Worm (Caenorhabditis elegans) whole organism, L3 larva: ENCODE results near the gene Y73B6BL.47.

ENCODE experiments used
- aly-2 ChIP-seq: fragments of 150-350 bp; optimal IDR thresholded peaks from 2 replicates; lab custom pipeline; 2014; ENCODE audit warnings: missing biosample characterization, missing genetic modification characterization
- ceh-28 ChIP-seq: fragments of 150-350 bp; optimal IDR thresholded peaks from 2 replicates; lab custom pipeline; 2014; ENCODE audit warnings: missing biosample characterization, missing genetic modification reagents, missing genetic modification characterization
- ceh-82 ChIP-seq: fragments of 150-350 bp; optimal IDR thresholded peaks from 2 replicates; lab custom pipeline; 2014; ENCODE audit warnings: missing biosample characterization, missing genetic modification characterization
- ceh-9 ChIP-seq: sonication (generic microtip); optimal IDR thresholded peaks from 2 replicates; lab custom pipeline; 2018; ENCODE audit warnings: missing biosample characterization, missing genetic modification characterization
- egl-27 ChIP-seq: sonication (generic microtip); optimal IDR thresholded peaks from 4 replicates; lab custom pipeline; 2017; ENCODE audit warnings: missing biosample characterization, missing genetic modification reagents, missing genetic modification characterization
- egl-5 ChIP-seq: fragments of 150-350 bp; optimal IDR thresholded peaks from 2 replicates; lab custom pipeline; 2017; ENCODE audit warnings: missing biosample characterization, missing genetic modification reagents, missing genetic modification characterization, inconsistent platforms
- elt-1 ChIP-seq: fragments of 150-350 bp; optimal IDR thresholded peaks from 2 replicates; lab custom pipeline; 2014; ENCODE audit warnings: missing biosample characterization, missing genetic modification characterization
- elt-2 ChIP-seq: sonication (generic microtip); optimal IDR thresholded peaks from 2 replicates; lab custom pipeline; 2016; ENCODE audit warnings: missing genetic modification reagents, mild to moderate bottlenecking, missing genetic modification characterization, missing compliant biosample characterization
- elt-3 ChIP-seq, 3 experiments: fragments of 150-350 bp in 1 of 3; sonication (generic microtip) in 2 of 3; optimal IDR thresholded peaks; 2 replicates in 2 of 3; 4 replicates in 1 of 3; lab custom pipeline; 2014 to 2017; ENCODE audit warnings: missing biosample characterization in 3 of 3, missing genetic modification characterization in 3 of 3
- eor-1 ChIP-seq, 2 experiments: fragments of 150-350 bp; optimal IDR thresholded peaks; 2 replicates each; lab custom pipeline; 2014 to 2018; ENCODE audit warnings: missing biosample characterization in 2 of 2, missing genetic modification characterization in 2 of 2
- fkh-10 ChIP-seq: sonication (generic microtip); optimal IDR thresholded peaks from 2 replicates; lab custom pipeline; 2017; ENCODE audit warnings: missing biosample characterization, missing genetic modification reagents, missing genetic modification characterization
- fkh-2 ChIP-seq: fragments of 150-350 bp; optimal IDR thresholded peaks from 2 replicates; lab custom pipeline; 2014; ENCODE audit warnings: missing biosample characterization, missing genetic modification reagents, missing genetic modification characterization
- fos-1 ChIP-seq: fragments of 150-350 bp; optimal IDR thresholded peaks from 2 replicates; lab custom pipeline; 2014; ENCODE audit warnings: missing biosample characterization, missing genetic modification characterization
- hmg-11 ChIP-seq: sonication (generic microtip); optimal IDR thresholded peaks from 2 replicates; lab custom pipeline; 2016; ENCODE audit warnings: missing genetic modification characterization, missing compliant biosample characterization
- jun-1 ChIP-seq: fragments of 150-350 bp; optimal IDR thresholded peaks from 2 replicates; lab custom pipeline; 2014; ENCODE audit warnings: missing biosample characterization, missing genetic modification reagents, missing genetic modification characterization
- lin-15B ChIP-seq: fragments of 150-350 bp; optimal IDR thresholded peaks from 2 replicates; lab custom pipeline; 2014; ENCODE audit warnings: missing biosample characterization, missing genetic modification characterization
- lin-39 ChIP-seq: fragments of 150-350 bp; optimal IDR thresholded peaks from 2 replicates; lab custom pipeline; 2018; ENCODE audit warnings: missing biosample characterization, missing genetic modification reagents, missing genetic modification characterization
- lsy-12 ChIP-seq: sonication (generic microtip); optimal IDR thresholded peaks from 2 replicates; lab custom pipeline; 2016; ENCODE audit warnings: mild to moderate bottlenecking, missing genetic modification characterization, missing compliant biosample characterization
- mdl-1 ChIP-seq: fragments of 150-350 bp; optimal IDR thresholded peaks from 2 replicates; lab custom pipeline; 2014; ENCODE audit warnings: missing biosample characterization, missing genetic modification characterization
- nfya-1 ChIP-seq: sonication (generic microtip); optimal IDR thresholded peaks from 2 replicates; lab custom pipeline; 2017; ENCODE audit warnings: missing genetic modification characterization, mild to moderate bottlenecking, missing compliant biosample characterization, antibody characterized with exemption, moderate library complexity; ENCODE audit not compliant: insufficient read depth
- nhr-11 ChIP-seq: fragments of 150-350 bp; optimal IDR thresholded peaks from 2 replicates; lab custom pipeline; 2014; ENCODE audit warnings: missing biosample characterization, missing genetic modification characterization
- nhr-12 ChIP-seq: fragments of 150-350 bp; optimal IDR thresholded peaks from 2 replicates; lab custom pipeline; 2014; ENCODE audit warnings: missing biosample characterization, missing genetic modification characterization
- nhr-237 ChIP-seq: fragments of 150-350 bp; optimal IDR thresholded peaks from 2 replicates; lab custom pipeline; 2014; ENCODE audit warnings: missing biosample characterization, missing genetic modification characterization
- nhr-25 ChIP-seq: sonication (generic microtip); optimal IDR thresholded peaks from 2 replicates; lab custom pipeline; 2017; ENCODE audit warnings: missing biosample characterization, missing genetic modification characterization
- nhr-43 ChIP-seq: sonication (generic microtip); optimal IDR thresholded peaks from 2 replicates; lab custom pipeline; 2016; ENCODE audit warnings: mild to moderate bottlenecking, missing genetic modification characterization, missing compliant biosample characterization; ENCODE audit not compliant: poor library complexity, severe bottlenecking
- nhr-67 ChIP-seq: fragments of 150-350 bp; optimal IDR thresholded peaks from 2 replicates; lab custom pipeline; 2014; ENCODE audit warnings: missing biosample characterization, missing genetic modification characterization
- nhr-77 ChIP-seq: fragments of 150-350 bp; optimal IDR thresholded peaks from 2 replicates; lab custom pipeline; 2014; ENCODE audit warnings: missing biosample characterization, missing genetic modification characterization
- pha-4 ChIP-seq: fragments of 150-350 bp; optimal IDR thresholded peaks from 2 replicates; lab custom pipeline; 2014; ENCODE audit warnings: missing biosample characterization, missing genetic modification reagents, missing genetic modification characterization
- pqm-1 ChIP-seq: fragments of 150-350 bp; optimal IDR thresholded peaks from 2 replicates; lab custom pipeline; 2017; ENCODE audit warnings: missing biosample characterization, missing genetic modification characterization, inconsistent platforms
- sea-2 ChIP-seq: fragments of 150-350 bp; sonication (generic microtip); optimal IDR thresholded peaks from 4 replicates; lab custom pipeline; 2014; ENCODE audit warnings: missing biosample characterization, missing genetic modification reagents, missing genetic modification characterization
- skn-1 ChIP-seq: fragments of 150-350 bp; optimal IDR thresholded peaks from 2 replicates; lab custom pipeline; 2014; ENCODE audit warnings: missing biosample characterization, missing genetic modification characterization
- snpc-4 ChIP-seq: fragments of 150-350 bp; optimal IDR thresholded peaks from 2 replicates; lab custom pipeline; 2014; ENCODE audit warnings: missing biosample characterization, missing genetic modification characterization
- tbx-2 ChIP-seq: sonication (generic microtip); optimal IDR thresholded peaks from 2 replicates; lab custom pipeline; 2016; ENCODE audit warnings: mild to moderate bottlenecking, missing genetic modification characterization, missing compliant biosample characterization
- unc-62 ChIP-seq: fragments of 150-350 bp; sonication (generic microtip); optimal IDR thresholded peaks from 4 replicates; lab custom pipeline; 2014; ENCODE audit warnings: missing biosample characterization, missing genetic modification reagents, missing genetic modification characterization
- zag-1 ChIP-seq: fragments of 150-350 bp; optimal IDR thresholded peaks from 2 replicates; lab custom pipeline; 2014; ENCODE audit warnings: missing biosample characterization, missing genetic modification characterization
- ztf-11 ChIP-seq: fragments of 150-350 bp; optimal IDR thresholded peaks from 2 replicates; lab custom pipeline; 2014; ENCODE audit warnings: missing biosample characterization, missing genetic modification characterization
- ztf-4 ChIP-seq: fragments of 150-350 bp; optimal IDR thresholded peaks from 2 replicates; lab custom pipeline; 2014; ENCODE audit warnings: missing biosample characterization, missing genetic modification characterization

The Y73B6BL.47 gene

ce11 chrIV:6325772-6326171 is 36.0 kb upstream of the Y73B6BL.47 start:
- TF ChIP-seq elt-1 (tag; lab: Kevin White, UChicago) = no peak
- no peak for TF ChIP-seq nhr-237
- no peak for TF ChIP-seq nhr-11 (tag; lab: Kevin White, UChicago)
- no peak for TF ChIP-seq fos-1
- TF ChIP-seq nhr-67 (tag; lab: Kevin White, UChicago) = no peak
- no peak for TF ChIP-seq egl-27
- TF ChIP-seq ztf-11 = no peak
- no peak for TF ChIP-seq snpc-4 (tag; lab: Kevin White, UChicago)
- no peak for TF ChIP-seq ceh-82 (tag; lab: Kevin White, UChicago)
- no peak for TF ChIP-seq eor-1 (tag; optimal IDR thresholded peaks at IDR 0.05; lab: Kevin White, UChicago)
- TF ChIP-seq elt-2 (tag; lab: Kevin White, UChicago) = no peak
- TF ChIP-seq aly-2 (tag; lab: Kevin White, UChicago) = no peak
- TF ChIP-seq hmg-11 = no peak
- no peak for TF ChIP-seq lin-15B (tag; lab: Kevin White, UChicago)
- no peak for TF ChIP-seq zag-1
- TF ChIP-seq, all 47 proteins: peak for 0

DNA sequence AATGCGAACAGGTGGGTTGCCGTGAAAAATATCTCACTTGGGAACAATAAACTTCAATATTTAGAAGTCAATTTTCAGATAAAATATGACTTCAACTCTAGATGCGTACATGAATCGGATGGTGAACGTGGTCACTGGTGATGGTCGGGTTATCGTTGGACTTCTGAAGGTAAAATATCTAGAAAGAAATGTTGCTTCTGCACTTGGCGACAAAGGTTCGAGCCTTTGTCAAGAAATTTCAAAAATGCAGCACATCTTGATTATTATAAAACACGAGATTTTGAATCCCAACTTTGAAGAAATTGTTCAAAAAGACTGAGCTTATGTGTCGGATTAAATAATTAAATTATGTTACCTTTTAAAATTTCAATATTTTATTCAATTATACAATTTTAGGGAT is 35.3 kb upstream of the Y73B6BL.47 start, which contains the start of gene lsm-8:
TSS of gene lsm-8 (plus strand) at position 79 of the 400 bp plus-strand sequence.
- TF ChIP-seq eor-1 (tag; optimal IDR thresholded peaks at IDR 0.05; lab: Kevin White, UChicago) (no peak), ztf-4 (tag; lab: Kevin White, UChicago) (no peak), fos-1 (no peak), ceh-9 (tag; lab: Kevin White, UChicago) (no peak), unc-62 (GFP tag; lab: Kevin White, UChicago) (no peak), mdl-1 (no peak)
- TF ChIP-seq, all 47 proteins: peak for 0

DNA sequence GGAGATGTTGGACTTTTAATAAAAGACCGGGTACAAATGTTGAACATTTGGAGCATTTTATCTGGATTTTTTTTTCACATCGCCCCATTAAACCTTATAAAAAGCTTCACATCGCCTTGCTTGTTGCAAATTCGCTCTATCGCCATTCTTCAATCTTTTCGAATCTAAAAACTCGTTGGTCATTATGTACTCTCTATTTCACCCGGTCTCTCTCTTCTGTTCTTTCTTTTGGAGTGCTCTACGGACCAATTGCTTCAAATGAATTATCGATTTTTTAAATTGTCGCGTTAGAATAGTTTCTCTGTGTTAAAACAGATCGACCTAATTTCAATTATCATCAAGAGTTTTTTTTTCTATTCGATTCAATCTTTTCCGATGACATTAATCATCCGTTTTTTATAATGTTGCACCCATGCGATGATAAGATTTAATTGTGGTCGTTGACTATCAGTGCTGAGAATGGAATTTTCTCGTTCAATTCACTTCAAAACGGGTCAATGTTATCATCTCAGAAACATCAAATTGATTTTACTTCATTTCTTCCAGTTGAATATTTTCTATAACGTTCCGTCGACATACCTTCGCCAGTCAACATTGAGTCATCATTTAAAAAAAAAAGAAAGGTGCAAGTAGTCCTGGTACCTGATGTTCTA is 34.3 kb upstream of the Y73B6BL.47 start:
- TF ChIP-seq nhr-25 (tag; lab: Kevin White, UChicago) = no peak
- TF ChIP-seq tbx-2 (tag; lab: Kevin White, UChicago) = no peak
- no peak for TF ChIP-seq ceh-82 (tag; lab: Kevin White, UChicago)
- peak; percentile 53 for TF ChIP-seq lin-15B (tag; lab: Kevin White, UChicago)
- TF ChIP-seq pqm-1 (tag; lab: Kevin White, UChicago) = no peak
- TF ChIP-seq jun-1 (tag; lab: Kevin White, UChicago) = no peak
- peak; percentile 71 for TF ChIP-seq elt-2 (tag; lab: Kevin White, UChicago)
- TF ChIP-seq ceh-28 (tag; lab: Kevin White, UChicago) = peak; percentile 76
- peak; percentile 19 for TF ChIP-seq snpc-4 (tag; lab: Kevin White, UChicago)
- TF ChIP-seq nfya-1 (tag; lab: Kevin White, UChicago) = peak; percentile 8
- no peak for TF ChIP-seq elt-3 (tag; optimal IDR thresholded peaks at IDR 0.05; lab: Kevin White, UChicago)
- TF ChIP-seq ztf-4 (tag; lab: Kevin White, UChicago) = no peak
- TF ChIP-seq zag-1 = no peak
- peak; percentile 53 for TF ChIP-seq lin-39 (tag; lab: Kevin White, UChicago)
- TF ChIP-seq fkh-2 = no peak

DNA sequence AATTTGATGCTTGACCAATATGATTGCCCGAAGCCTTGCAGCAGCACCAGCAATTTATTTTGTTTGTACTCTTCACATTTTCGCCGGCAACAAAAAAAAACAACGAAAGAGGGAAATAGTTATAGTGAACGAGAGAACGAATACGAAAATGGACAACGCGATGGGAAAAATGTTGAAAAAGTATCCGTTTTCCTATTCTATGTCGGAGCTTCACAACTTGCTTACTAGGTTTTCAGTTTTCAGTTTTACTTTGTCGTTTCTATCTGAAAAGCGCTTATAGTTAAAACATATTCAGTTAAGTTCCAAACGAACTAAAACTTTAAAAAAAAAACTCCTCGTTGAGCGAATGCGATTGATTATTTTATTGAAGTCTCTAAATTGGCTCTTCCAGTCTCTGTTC is 33.6 kb upstream of the Y73B6BL.47 start:
- TF ChIP-seq fkh-10 (GFP tag; lab: Kevin White, UChicago) (no peak), elt-2 (tag; lab: Kevin White, UChicago) (no peak), nhr-11 (tag; lab: Kevin White, UChicago) (no peak), lsy-12 (tag; lab: Kevin White, UChicago) (no peak), mdl-1 (no peak), pha-4 (tag; lab: Kevin White, UChicago) (no peak), ceh-82 (tag; lab: Kevin White, UChicago) (no peak), aly-2 (tag; lab: Kevin White, UChicago) (no peak), jun-1 (tag; lab: Kevin White, UChicago) (no peak), nhr-237 (no peak), nhr-43 (no peak), nhr-12 (tag; lab: Kevin White, UChicago) (no peak), unc-62 (GFP tag; lab: Kevin White, UChicago) (no peak), nhr-67 (tag; lab: Kevin White, UChicago) (no peak), nhr-77 (tag; lab: Kevin White, UChicago) (no peak), skn-1 (no peak), lin-15B (tag; lab: Kevin White, UChicago) (no peak), sea-2 (GFP tag; lab: Kevin White, UChicago) (no peak), egl-5 (no peak)
